Worm (Caenorhabditis elegans): ENCODE measurements around the gene sec-10.

The sec-10 gene

ce11 chrIV:7830151-7830550 is 47.9 kb upstream of the sec-10 start, which contains the start of gene mvb-12 (continued):
- TF ChIP-seq nhr-76 (tag; optimal IDR thresholded peaks at IDR 0.05) (no peak), dmd-9 (GFP tag; IDR thresholded peaks at IDR 0.05) (no peak), F10B5.3 (tag; optimal IDR thresholded peaks at IDR 0.05) (no peak), madf-5 (GFP tag; IDR thresholded peaks at IDR 0.05) (no peak), unc-62 (GFP tag; optimal IDR thresholded peaks at IDR 0.05 in 1 of 2) (no peak), unc-62 (tag; optimal IDR thresholded peaks at IDR 0.05) (no peak), ceh-32 (tag; optimal IDR thresholded peaks at IDR 0.05; ENCODE audit: poor library complexity) (no peak), arid-1 (GFP tag; conservative IDR thresholded peaks at IDR 0.05) (no peak), saeg-2 (GFP tag; IDR thresholded peaks at IDR 0.05) (no peak), attf-4 (tag; optimal IDR thresholded peaks at IDR 0.05) (no peak), unc-39 (tag; optimal IDR thresholded peaks at IDR 0.05) (no peak)

ce11 chrIV:7829275-7829938 is 47.1 kb upstream of the sec-10 start, which contains the start of gene C06A6.4:
Gene C06A6.4 (minus strand): TSS chrIV:7829298.
- TF ChIP-seq lsy-2 (tag; optimal IDR thresholded peaks at IDR 0.05): peak in 1 of 2 experiments; percentile 27
- peak; percentile 56 for TF ChIP-seq dve-1 (tag; optimal IDR thresholded peaks at IDR 0.05; ENCODE audit: insufficient read depth)
- TF ChIP-seq php-3 (GFP tag; IDR thresholded peaks at IDR 0.05): no peak
- peak; percentile 60 for TF ChIP-seq hlh-11 (tag; optimal IDR thresholded peaks at IDR 0.05)
- no peak for TF ChIP-seq Y105C5A.15 (GFP tag; IDR thresholded peaks at IDR 0.05)
- TF ChIP-seq mdl-1 (tag; optimal IDR thresholded peaks at IDR 0.05): no peak
- peak; percentile 25 for TF ChIP-seq mxl-3 (GFP tag; optimal IDR thresholded peaks at IDR 0.05)
- TF ChIP-seq unc-130 (GFP tag; optimal IDR thresholded peaks at IDR 0.05): peak; percentile 12
- no peak for TF ChIP-seq daf-8 (GFP tag; IDR thresholded peaks at IDR 0.05)
- TF ChIP-seq nhr-28 (tag; optimal IDR thresholded peaks at IDR 0.05): peak; percentile 2
- no peak for TF ChIP-seq daf-16 (GFP tag; optimal IDR thresholded peaks at IDR 0.05)
- TF ChIP-seq daf-16 (tag; optimal IDR thresholded peaks at IDR 0.05): peak; percentile 54
- peak; percentile 33 for TF ChIP-seq pqm-1 (tag; optimal IDR thresholded peaks at IDR 0.05)
- TF ChIP-seq lin-13 (GFP tag; optimal IDR thresholded peaks at IDR 0.05): no peak
- peak; percentile 11; the same call in 1 of the 2 replicates for TF ChIP-seq lin-38 (GFP tag; IDR thresholded peaks at IDR 0.05)
- TF ChIP-seq nhr-10 (tag; optimal IDR thresholded peaks at IDR 0.05): no peak
- TF ChIP-seq dmd-6 (GFP tag; IDR thresholded peaks at IDR 0.05): peak; percentile 36
- no peak for TF ChIP-seq zfp-2 (tag; optimal IDR thresholded peaks at IDR 0.05)
- peak in 1 of 2 experiments; percentile 42 for TF ChIP-seq unc-62 (GFP tag; optimal IDR thresholded peaks at IDR 0.05 in 1 of 2)
- no peak for TF ChIP-seq unc-62 (tag; optimal IDR thresholded peaks at IDR 0.05)
- peak; percentile 10 for TF ChIP-seq mes-2 (tag; optimal IDR thresholded peaks at IDR 0.05; ENCODE audit: poor library complexity, severe bottlenecking)
- TF ChIP-seq hlh-30 (tag; optimal IDR thresholded peaks at IDR 0.05; ENCODE audit: insufficient read depth): peak; percentile 61

- TF ChIP-seq Y5F2A.4 (GFP tag; optimal IDR thresholded peaks at IDR 0.05) (no peak), F10B5.3 (tag; optimal IDR thresholded peaks at IDR 0.05) (no peak), lin-13 (GFP tag; optimal IDR thresholded peaks at IDR 0.05) (no peak), vab-7 (GFP tag; IDR thresholded peaks at IDR 0.05) (no peak), ceh-82 (tag; optimal IDR thresholded peaks at IDR 0.05) (no peak), mdl-1 (tag; optimal IDR thresholded peaks at IDR 0.05) (no peak), pqm-1 (tag; optimal IDR thresholded peaks at IDR 0.05) (no peak), ceh-62 (tag; optimal IDR thresholded peaks at IDR 0.05) (no peak), F49E8.2 (tag; optimal IDR thresholded peaks at IDR 0.05; ENCODE audit: borderline replicate concordance) (no peak), lsy-2 (tag; optimal IDR thresholded peaks at IDR 0.05) (no peak)
These were observed 42.4 kb upstream of the sec-10 start for ce11 chrIV:7824649-7825048.
